Worm (Caenorhabditis elegans) whole organism, L3 larva: ENCODE results near the gene gst-13.

Experiments used
- R02D3.7 ChIP-seq: fragments of 150-350 bp; optimal IDR thresholded peaks from 2 replicates; lab custom pipeline; 2014; ENCODE audit warnings: missing biosample characterization, missing genetic modification characterization
- aly-2 ChIP-seq: fragments of 150-350 bp; optimal IDR thresholded peaks from 2 replicates; lab custom pipeline; 2014; ENCODE audit warnings: missing biosample characterization, missing genetic modification characterization
- ama-1 ChIP-seq: fragments of 150-350 bp; optimal IDR thresholded peaks from 2 replicates; lab custom pipeline; 2018
- ceh-28 ChIP-seq: fragments of 150-350 bp; optimal IDR thresholded peaks from 2 replicates; lab custom pipeline; 2014; ENCODE audit warnings: missing biosample characterization, missing genetic modification reagents, missing genetic modification characterization
- ceh-82 ChIP-seq: fragments of 150-350 bp; optimal IDR thresholded peaks from 2 replicates; lab custom pipeline; 2014; ENCODE audit warnings: missing biosample characterization, missing genetic modification characterization
- daf-12 ChIP-seq: fragments of 150-350 bp; optimal IDR thresholded peaks from 2 replicates; lab custom pipeline; 2014; ENCODE audit warnings: missing biosample characterization, missing genetic modification reagents, missing genetic modification characterization
- egl-27 ChIP-seq: sonication (generic microtip); optimal IDR thresholded peaks from 4 replicates; lab custom pipeline; 2017; ENCODE audit warnings: missing biosample characterization, missing genetic modification reagents, missing genetic modification characterization
- egl-5 ChIP-seq: fragments of 150-350 bp; optimal IDR thresholded peaks from 2 replicates; lab custom pipeline; 2017; ENCODE audit warnings: missing biosample characterization, missing genetic modification reagents, missing genetic modification characterization, inconsistent platforms
- elt-1 ChIP-seq: fragments of 150-350 bp; optimal IDR thresholded peaks from 2 replicates; lab custom pipeline; 2014; ENCODE audit warnings: missing biosample characterization, missing genetic modification characterization
- elt-2 ChIP-seq: sonication (generic microtip); optimal IDR thresholded peaks from 2 replicates; lab custom pipeline; 2016; ENCODE audit warnings: missing genetic modification reagents, mild to moderate bottlenecking, missing genetic modification characterization, missing compliant biosample characterization
- elt-3 ChIP-seq, 3 experiments: fragments of 150-350 bp in 1 of 3; sonication (generic microtip) in 2 of 3; optimal IDR thresholded peaks; 2 replicates in 2 of 3; 4 replicates in 1 of 3; lab custom pipeline; 2014 to 2017; ENCODE audit warnings: missing biosample characterization in 3 of 3, missing genetic modification characterization in 3 of 3
- fkh-2 ChIP-seq: fragments of 150-350 bp; optimal IDR thresholded peaks from 2 replicates; lab custom pipeline; 2014; ENCODE audit warnings: missing biosample characterization, missing genetic modification reagents, missing genetic modification characterization
- hmg-11 ChIP-seq: sonication (generic microtip); optimal IDR thresholded peaks from 2 replicates; lab custom pipeline; 2016; ENCODE audit warnings: missing genetic modification characterization, missing compliant biosample characterization
- lin-15B ChIP-seq: fragments of 150-350 bp; optimal IDR thresholded peaks from 2 replicates; lab custom pipeline; 2014; ENCODE audit warnings: missing biosample characterization, missing genetic modification characterization
- lin-39 ChIP-seq: fragments of 150-350 bp; optimal IDR thresholded peaks from 2 replicates; lab custom pipeline; 2018; ENCODE audit warnings: missing biosample characterization, missing genetic modification reagents, missing genetic modification characterization
- lsy-12 ChIP-seq: sonication (generic microtip); optimal IDR thresholded peaks from 2 replicates; lab custom pipeline; 2016; ENCODE audit warnings: mild to moderate bottlenecking, missing genetic modification characterization, missing compliant biosample characterization
- mml-1 ChIP-seq: fragments of 150-350 bp; sonication (generic microtip); optimal IDR thresholded peaks from 3 replicates; lab custom pipeline; 2014; ENCODE audit warnings: missing biosample characterization, missing genetic modification characterization
- nfya-1 ChIP-seq: sonication (generic microtip); optimal IDR thresholded peaks from 2 replicates; lab custom pipeline; 2017; ENCODE audit warnings: missing genetic modification characterization, mild to moderate bottlenecking, missing compliant biosample characterization, antibody characterized with exemption, moderate library complexity; ENCODE audit not compliant: insufficient read depth
- nhr-11 ChIP-seq: fragments of 150-350 bp; optimal IDR thresholded peaks from 2 replicates; lab custom pipeline; 2014; ENCODE audit warnings: missing biosample characterization, missing genetic modification characterization
- nhr-23 ChIP-seq: fragments of 150-350 bp; optimal IDR thresholded peaks from 2 replicates; lab custom pipeline; 2014; ENCODE audit warnings: missing biosample characterization, missing genetic modification reagents, missing genetic modification characterization
- nhr-237 ChIP-seq: fragments of 150-350 bp; optimal IDR thresholded peaks from 2 replicates; lab custom pipeline; 2014; ENCODE audit warnings: missing biosample characterization, missing genetic modification characterization
- nhr-25 ChIP-seq: sonication (generic microtip); optimal IDR thresholded peaks from 2 replicates; lab custom pipeline; 2017; ENCODE audit warnings: missing biosample characterization, missing genetic modification characterization
- nhr-28 ChIP-seq: fragments of 150-350 bp; optimal IDR thresholded peaks from 2 replicates; lab custom pipeline; 2014; ENCODE audit warnings: missing biosample characterization, missing genetic modification characterization
- nhr-67 ChIP-seq: fragments of 150-350 bp; optimal IDR thresholded peaks from 2 replicates; lab custom pipeline; 2014; ENCODE audit warnings: missing biosample characterization, missing genetic modification characterization
- nhr-76 ChIP-seq: fragments of 150-350 bp; sonication (generic microtip); optimal IDR thresholded peaks from 5 replicates; lab custom pipeline; 2014; ENCODE audit warnings: missing biosample characterization, missing genetic modification characterization
- nhr-77 ChIP-seq: fragments of 150-350 bp; optimal IDR thresholded peaks from 2 replicates; lab custom pipeline; 2014; ENCODE audit warnings: missing biosample characterization, missing genetic modification characterization
- pqm-1 ChIP-seq: fragments of 150-350 bp; optimal IDR thresholded peaks from 2 replicates; lab custom pipeline; 2017; ENCODE audit warnings: missing biosample characterization, missing genetic modification characterization, inconsistent platforms
- sea-2 ChIP-seq: fragments of 150-350 bp; sonication (generic microtip); optimal IDR thresholded peaks from 4 replicates; lab custom pipeline; 2014; ENCODE audit warnings: missing biosample characterization, missing genetic modification reagents, missing genetic modification characterization
- snpc-4 ChIP-seq: fragments of 150-350 bp; optimal IDR thresholded peaks from 2 replicates; lab custom pipeline; 2014; ENCODE audit warnings: missing biosample characterization, missing genetic modification characterization
- tbx-2 ChIP-seq: sonication (generic microtip); optimal IDR thresholded peaks from 2 replicates; lab custom pipeline; 2016; ENCODE audit warnings: mild to moderate bottlenecking, missing genetic modification characterization, missing compliant biosample characterization
- unc-62 ChIP-seq: fragments of 150-350 bp; sonication (generic microtip); optimal IDR thresholded peaks from 4 replicates; lab custom pipeline; 2014; ENCODE audit warnings: missing biosample characterization, missing genetic modification reagents, missing genetic modification characterization
- ztf-11 ChIP-seq: fragments of 150-350 bp; optimal IDR thresholded peaks from 2 replicates; lab custom pipeline; 2014; ENCODE audit warnings: missing biosample characterization, missing genetic modification characterization

Gene gst-13

DNA sequence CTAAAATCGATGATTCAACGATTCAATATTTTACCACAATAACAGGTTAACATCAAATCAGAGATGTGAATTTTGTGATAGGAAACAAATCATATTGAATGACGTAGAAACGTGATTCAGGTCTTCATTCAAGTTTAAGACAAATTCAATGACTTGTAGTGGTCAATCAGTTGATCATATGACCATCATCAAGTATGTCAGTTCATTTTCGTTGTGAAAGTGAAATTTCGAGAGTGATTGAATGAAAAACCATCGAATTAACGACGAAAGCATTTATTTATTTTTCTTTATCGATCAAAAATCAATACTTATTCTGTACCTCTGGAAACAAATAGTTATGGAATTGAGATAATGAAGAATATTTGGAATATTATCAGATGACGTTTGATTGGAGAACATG lies 20.3 kb downstream of the gst-13 start:
- TF ChIP-seq nhr-25 (tag; lab: Kevin White, UChicago) (peak; percentile 19), pqm-1 (tag; lab: Kevin White, UChicago) (no peak)

DNA sequence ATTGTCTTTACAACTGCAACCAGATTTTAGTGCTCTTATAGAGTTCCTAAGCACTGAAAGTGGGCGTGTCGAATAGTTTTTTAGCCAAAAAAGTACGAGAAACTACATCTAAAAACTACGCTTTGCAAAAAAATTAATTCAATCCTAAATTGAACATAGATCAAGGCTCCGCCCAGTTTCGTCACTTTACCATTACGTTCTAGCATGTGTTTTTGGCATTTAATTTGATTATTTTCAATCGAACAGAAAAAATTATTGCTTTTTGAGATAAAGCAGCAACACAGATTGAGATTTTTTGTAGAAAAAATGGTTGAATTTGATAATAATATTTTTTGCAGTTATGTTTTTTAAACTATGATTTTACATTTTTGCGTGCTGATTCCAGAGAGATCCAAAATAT lies 22.9 kb downstream of the gst-13 start, which contains the start of gene nlp-82:
Gene nlp-82 (minus strand): TSS at position 101 of the 400 bp plus-strand sequence.
- no peak for TF ChIP-seq nhr-77 (tag; lab: Kevin White, UChicago)
- TF ChIP-seq aly-2 (tag; lab: Kevin White, UChicago), result no peak
- TF ChIP-seq pqm-1 (tag; lab: Kevin White, UChicago), result no peak
- TF ChIP-seq R02D3.7 (tag; lab: Kevin White, UChicago), result no peak
- TF ChIP-seq egl-27, result no peak
- TF ChIP-seq elt-3 (tag; optimal IDR thresholded peaks at IDR 0.05; lab: Kevin White, UChicago), result no peak

DNA sequence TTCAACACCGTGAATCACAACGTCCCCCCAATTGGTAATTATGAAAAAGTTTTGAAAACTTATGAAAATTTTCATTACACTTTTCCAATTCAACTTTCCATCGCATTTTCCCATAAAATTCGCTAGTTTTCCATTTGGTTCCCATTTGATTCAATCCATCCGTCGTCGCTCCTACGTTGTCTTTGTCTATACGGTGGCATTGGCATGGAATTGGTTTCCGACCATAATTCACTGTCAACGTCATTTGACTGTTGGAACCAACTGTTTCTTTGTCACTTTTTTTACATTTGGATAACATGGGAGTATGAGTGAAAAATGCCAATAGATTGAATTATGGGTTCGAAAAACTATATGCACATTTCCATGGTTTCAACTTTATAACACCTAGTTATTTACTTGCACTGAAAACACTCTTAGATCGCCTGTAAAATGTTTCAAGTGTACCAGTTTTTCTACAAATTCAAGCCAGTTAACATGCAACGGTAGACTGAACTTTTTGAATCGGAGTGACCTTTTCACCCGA lies 26.8 kb downstream of the gst-13 start:
- TF ChIP-seq nhr-28 (tag; lab: Kevin White, UChicago), result no peak
- no peak for TF ChIP-seq nhr-11 (tag; lab: Kevin White, UChicago)
- TF ChIP-seq lin-39, result no peak
- no peak for TF ChIP-seq nhr-237 (tag; lab: Kevin White, UChicago)
- TF ChIP-seq pqm-1 (tag; lab: Kevin White, UChicago), result no peak
- TF ChIP-seq sea-2 (GFP tag; lab: Kevin White, UChicago), result no peak

DNA sequence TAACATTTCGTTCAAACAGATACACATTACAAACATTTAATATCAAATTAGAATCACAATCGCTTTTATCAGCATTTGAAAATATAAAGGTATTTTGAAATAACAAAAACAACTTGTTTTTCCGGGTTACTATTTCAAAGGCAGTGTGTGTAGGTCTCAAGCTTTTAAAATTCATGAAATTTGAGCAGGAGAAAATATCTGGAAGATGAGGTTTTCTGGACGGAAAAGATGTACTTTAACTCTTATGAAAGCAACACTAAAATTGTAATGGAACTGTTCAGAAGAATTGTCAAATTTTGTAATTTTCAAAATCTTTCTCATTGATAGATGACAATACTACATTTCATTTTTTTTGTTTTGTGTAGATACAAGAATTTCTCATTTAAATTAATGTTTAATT lies 27.3 kb downstream of the gst-13 start:
- TF ChIP-seq lin-15B (tag; lab: Kevin White, UChicago), result no peak
- no peak for TF ChIP-seq fkh-2
- TF ChIP-seq hmg-11 (tag; lab: Kevin White, UChicago), result no peak
- TF ChIP-seq ztf-11 (tag; lab: Kevin White, UChicago), result no peak
- no peak for TF ChIP-seq nhr-67
- no peak for TF ChIP-seq elt-2
- no peak for TF ChIP-seq pqm-1 (tag; lab: Kevin White, UChicago)

DNA sequence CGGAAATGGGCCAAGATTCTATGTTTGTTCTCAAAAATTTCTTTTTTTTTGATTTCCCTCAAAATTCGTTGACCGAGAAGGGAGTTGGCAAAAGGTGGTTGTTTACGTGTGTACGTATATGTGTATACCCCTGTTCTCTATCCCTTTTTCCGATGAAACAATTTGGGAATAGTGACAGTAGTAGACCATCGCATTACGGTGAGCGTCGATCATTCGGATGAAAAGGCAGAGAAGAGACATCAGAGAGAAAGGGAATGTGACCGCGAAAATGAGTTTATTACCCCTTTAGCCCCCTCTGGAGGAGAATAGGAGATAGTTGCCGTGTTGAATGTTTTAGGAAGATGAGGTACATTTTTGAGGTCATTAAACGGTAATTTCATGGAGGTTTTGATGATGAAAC lies 28.8 kb downstream of the gst-13 start:
- peak; percentile 24 for TF ChIP-seq nhr-23 (tag; lab: Kevin White, UChicago)
- no peak for TF ChIP-seq lin-39
- no peak for TF ChIP-seq nhr-28 (tag; lab: Kevin White, UChicago)
- TF ChIP-seq daf-12 (tag; lab: Kevin White, UChicago), result no peak
- no peak for TF ChIP-seq nhr-76
- no peak for TF ChIP-seq nhr-77 (tag; lab: Kevin White, UChicago)

DNA sequence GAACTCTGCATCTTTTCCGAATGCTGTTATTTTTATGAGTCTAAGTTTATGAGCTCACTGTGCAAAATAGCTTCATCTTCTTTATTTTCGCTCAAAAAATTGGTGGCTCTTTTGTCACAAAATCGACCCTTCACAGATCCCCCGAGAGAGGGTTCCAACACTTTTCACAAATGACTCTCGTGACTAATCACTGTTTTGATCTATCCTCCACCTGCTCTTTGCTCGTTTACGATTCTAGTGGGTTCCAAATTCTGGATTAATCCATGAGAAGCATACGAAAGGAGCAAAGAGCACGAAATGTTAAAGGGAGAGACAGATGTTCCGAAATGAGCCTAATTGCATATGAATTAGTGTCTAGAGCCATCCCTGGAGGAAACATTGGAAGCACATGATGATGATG lies 30.1 kb downstream of the gst-13 start:
- TF ChIP-seq ceh-28 (tag; lab: Kevin White, UChicago) (no peak), lin-39 (peak; percentile 52)

DNA sequence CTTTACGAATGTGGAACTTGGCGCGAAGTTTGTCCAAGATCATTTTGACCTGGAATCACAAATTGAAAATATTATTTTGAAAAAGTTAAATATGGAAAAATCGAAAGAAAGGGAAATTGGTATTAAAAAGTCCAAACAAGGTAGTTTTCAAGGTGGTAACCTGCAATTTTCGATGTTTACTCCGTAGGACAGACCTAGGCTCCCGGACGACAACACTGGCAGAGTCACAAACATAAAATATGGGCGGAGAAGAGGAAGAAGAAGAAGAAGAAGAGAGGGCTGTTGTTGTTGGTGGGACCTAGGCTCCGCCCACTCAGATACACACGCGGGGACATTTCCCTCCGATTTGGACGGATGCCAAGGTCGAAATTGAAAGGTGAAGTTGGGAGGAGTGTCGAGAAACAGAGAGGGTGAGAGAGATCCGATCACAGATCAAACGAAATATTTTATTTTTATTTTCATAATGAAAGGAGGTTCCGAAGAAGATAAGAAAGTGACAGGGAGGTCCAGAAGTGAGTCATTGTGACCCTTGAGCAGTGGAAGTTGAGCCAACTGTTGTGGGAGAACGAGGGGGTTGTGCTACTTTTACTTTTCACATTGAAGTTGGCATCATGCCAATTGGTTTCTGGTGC lies 30.8 kb downstream of the gst-13 start, which contains the start of gene aqp-2:
Gene aqp-2 (minus strand): TSS at position 51 of the 632 bp plus-strand sequence.
- TF ChIP-seq unc-62 (GFP tag; lab: Kevin White, UChicago) (no peak), lsy-12 (tag; lab: Kevin White, UChicago) (no peak), ztf-11 (tag; lab: Kevin White, UChicago) (no peak), tbx-2 (tag; lab: Kevin White, UChicago) (no peak), elt-1 (tag; lab: Kevin White, UChicago) (peak; percentile 2), fkh-2 (no peak), ama-1 (lab: Kevin White, UChicago) (peak; percentile 18), ceh-82 (tag; lab: Kevin White, UChicago) (no peak), lin-39 (peak; percentile 59), R02D3.7 (tag; lab: Kevin White, UChicago) (no peak), nhr-67 (no peak), egl-5 (tag; lab: Kevin White, UChicago) (no peak), nhr-25 (tag; lab: Kevin White, UChicago) (no peak), nfya-1 (peak; percentile 34), lin-15B (tag; lab: Kevin White, UChicago) (no peak), nhr-23 (tag; lab: Kevin White, UChicago) (no peak), snpc-4 (tag; lab: Kevin White, UChicago) (no peak), mml-1 (no peak)
